Worm (Caenorhabditis elegans) whole organism, L1 larva: ENCODE results near the gene srv-5.

Experiments used
- hpl-2 ChIP-seq: fragments of 150-350 bp; optimal IDR thresholded peaks from 2 replicates; lab custom pipeline; 2014; ENCODE audit warnings: missing biosample characterization, missing genetic modification reagents, missing genetic modification characterization
- lin-13 ChIP-seq: fragments of 150-350 bp; optimal IDR thresholded peaks from 2 replicates; lab custom pipeline; 2014; ENCODE audit warnings: missing biosample characterization, missing genetic modification reagents, missing genetic modification characterization
- lin-35 ChIP-seq, 2 experiments: fragments of 150-350 bp; optimal IDR thresholded peaks; 2 replicates each; lab custom pipeline; 2014; ENCODE audit warnings: missing biosample characterization in 2 of 2, missing genetic modification characterization in 2 of 2, missing genetic modification reagents in 2 of 2
- nhr-11 ChIP-seq: fragments of 150-350 bp; optimal IDR thresholded peaks from 2 replicates; lab custom pipeline; 2014; ENCODE audit warnings: missing biosample characterization, missing genetic modification characterization
- skn-1 ChIP-seq: fragments of 150-350 bp; optimal IDR thresholded peaks from 2 replicates; lab custom pipeline; 2014; ENCODE audit warnings: missing biosample characterization, missing genetic modification characterization
- snpc-4 ChIP-seq: fragments of 150-350 bp; optimal IDR thresholded peaks from 2 replicates; lab custom pipeline; 2014; ENCODE audit warnings: missing biosample characterization, missing genetic modification characterization
- swsn-7 ChIP-seq: sonication (generic microtip); optimal IDR thresholded peaks from 2 replicates; lab custom pipeline; 2016; ENCODE audit warnings: missing genetic modification characterization, missing compliant biosample characterization
- unc-62 ChIP-seq: fragments of 150-350 bp; optimal IDR thresholded peaks from 2 replicates; lab custom pipeline; 2014; ENCODE audit warnings: missing biosample characterization, missing genetic modification reagents, missing genetic modification characterization
- unc-98 ChIP-seq: fragments of 200-800 bp; sonication (Bioruptor generic); IDR thresholded peaks from 2 replicates; pipeline ENCODE4 v1.3.6; 2022; ENCODE audit warnings: missing genetic modification characterization, missing compliant biosample characterization
- zip-4 ChIP-seq: fragments of 200-800 bp; sonication (Bioruptor generic); optimal IDR thresholded peaks from 2 replicates; lab custom pipeline; 2018; ENCODE audit warnings: mild to moderate bottlenecking, missing genetic modification characterization, moderate library complexity, missing compliant biosample characterization

ce11 chrX:4252047-4252446 is at the start of gene srv-5:
- TF ChIP-seq lin-13 (no peak), unc-98 (GFP tag; lab: Robert Waterston, UW) (no peak), unc-62 (GFP tag; lab: Kevin White, UChicago) (no peak), lin-35 (GFP tag; optimal IDR thresholded peaks at IDR 0.05; lab: Kevin White, UChicago) (no peak), skn-1 (tag; lab: Kevin White, UChicago) (no peak), hpl-2 (GFP tag; lab: Kevin White, UChicago) (no peak), swsn-7 (no peak), snpc-4 (tag; lab: Kevin White, UChicago) (no peak), nhr-11 (tag; lab: Kevin White, UChicago) (no peak), zip-4 (no peak)
